1 fruit fly cellular context compared by ENCODE assay signal in the genomic region with DNA sequence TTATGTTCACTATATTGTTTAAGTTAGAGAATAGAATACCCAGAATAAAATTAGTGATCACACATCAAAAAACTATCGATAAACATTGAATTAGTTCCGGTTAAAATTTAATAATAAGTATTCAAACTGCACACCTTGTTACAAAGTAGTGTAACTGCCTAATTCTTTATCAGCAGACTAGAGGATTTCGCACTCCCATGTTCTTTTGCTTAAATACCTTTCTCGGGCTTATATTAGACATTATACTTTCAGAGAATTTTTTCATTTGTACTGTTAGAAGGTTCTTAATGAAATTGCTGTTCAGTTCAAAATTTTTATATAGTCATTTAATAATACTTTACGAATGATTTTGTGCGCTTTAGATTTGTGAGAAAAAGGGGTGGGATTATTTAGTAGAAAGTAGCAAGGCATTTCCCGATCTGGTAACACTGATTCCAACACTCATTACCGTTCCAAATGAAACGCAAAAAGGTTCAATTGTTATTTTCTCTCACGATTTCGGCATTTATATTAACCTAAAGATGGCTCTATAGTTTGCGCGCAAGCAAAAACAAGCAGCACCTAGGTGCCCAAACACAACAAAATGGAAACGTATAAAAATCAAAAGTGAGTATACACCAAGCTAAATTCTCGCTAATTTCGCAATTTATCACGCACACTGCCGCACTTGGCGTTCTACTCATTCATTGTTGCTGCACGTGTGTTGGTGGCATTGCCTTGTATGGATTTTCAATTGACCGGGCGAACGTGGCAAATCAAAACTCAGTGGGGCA.
TF ChIP-seq lines count a peak whose summit lies in the region.

TSS of gene crc (plus strand) at position 440 of the 773 bp plus-strand sequence.

TF ChIP-seq in whole organism, embryonic, 481 proteins besides CTCF, POLR2A, EP300 and RAD21 (continued from another document):
- TF ChIP-seq trh (GFP tag; optimal IDR thresholded peaks at IDR 0.05; lab: Kevin White, UChicago) (no peak), dan (GFP tag; IDR thresholded peaks at IDR 0.05; lab: Robert Waterston, UW) (no peak), dpn (GFP tag; optimal IDR thresholded peaks at IDR 0.05; lab: Kevin White, UChicago) (peak in 1 of 2 experiments; percentile 24), stwl (tag; optimal IDR thresholded peaks at IDR 0.05; lab: Kevin White, UChicago) (peak; percentile 31), CG12391 (tag; optimal IDR thresholded peaks at IDR 0.05; lab: Kevin White, UChicago) (peak; percentile 42), Poxn (GFP tag; IDR thresholded peaks at IDR 0.05; lab: Robert Waterston, UW) (no peak), az2 (GFP tag; optimal IDR thresholded peaks at IDR 0.05; lab: Kevin White, UChicago) (peak; percentile 38), klu (GFP tag; IDR thresholded peaks at IDR 0.05; lab: Robert Waterston, UW) (no peak), CG33557 (GFP tag; optimal IDR thresholded peaks at IDR 0.05; lab: Kevin White, UChicago) (no peak), CG2199 (GFP tag; IDR thresholded peaks at IDR 0.05; lab: Robert Waterston, UW) (no peak), CG18619 (GFP tag; optimal IDR thresholded peaks at IDR 0.05; lab: Kevin White, UChicago) (no peak), bbx (GFP tag; IDR thresholded peaks at IDR 0.05; lab: Robert Waterston, UW; ENCODE audit: partially characterized antibody) (no peak), cg (GFP tag; optimal IDR thresholded peaks at IDR 0.05; lab: Kevin White, UChicago) (peak; percentile 92), sens (GFP tag; lab: Kevin White, UChicago) (peak; percentile 46), CHES-1-like (GFP tag; optimal IDR thresholded peaks at IDR 0.05; lab: Kevin White, UChicago) (peak; percentile 25), eve (GFP tag; optimal IDR thresholded peaks at IDR 0.05; lab: Kevin White, UChicago) (peak in 1 of 2 experiments; percentile 47), pfk (GFP tag; optimal IDR thresholded peaks at IDR 0.05; lab: Kevin White, UChicago) (peak; percentile 57), CG9932 (GFP tag; IDR thresholded peaks at IDR 0.05; lab: Robert Waterston, UW) (no peak; the same call in 1 of the 2 replicates), CG31441 (GFP tag; IDR thresholded peaks at IDR 0.05; lab: Robert Waterston, UW) (0 out of 2 replicates have a peak, but pooled peaks have one; percentile 26), dmrt99B (tag; optimal IDR thresholded peaks at IDR 0.05; lab: Kevin White, UChicago) (peak; percentile 17), Ptx1 (GFP tag; IDR thresholded peaks at IDR 0.05; lab: Robert Waterston, UW) (no peak), CG6791 (GFP tag; IDR thresholded peaks at IDR 0.05; lab: Robert Waterston, UW; ENCODE audit: partially characterized antibody) (no peak), ERR (GFP tag; optimal IDR thresholded peaks at IDR 0.05; lab: Kevin White, UChicago) (no peak), CG12155 (GFP tag; optimal IDR thresholded peaks at IDR 0.05; lab: Kevin White, UChicago) (peak; percentile 40), CG8089 (GFP tag; optimal IDR thresholded peaks at IDR 0.05; lab: Kevin White, UChicago) (no peak)
TF ChIP-seq in whole organism, embryonic: peak in this region for 118.
